Worm (Caenorhabditis elegans): ENCODE data around the gene srbc-49.

Gene srbc-49

DNA sequence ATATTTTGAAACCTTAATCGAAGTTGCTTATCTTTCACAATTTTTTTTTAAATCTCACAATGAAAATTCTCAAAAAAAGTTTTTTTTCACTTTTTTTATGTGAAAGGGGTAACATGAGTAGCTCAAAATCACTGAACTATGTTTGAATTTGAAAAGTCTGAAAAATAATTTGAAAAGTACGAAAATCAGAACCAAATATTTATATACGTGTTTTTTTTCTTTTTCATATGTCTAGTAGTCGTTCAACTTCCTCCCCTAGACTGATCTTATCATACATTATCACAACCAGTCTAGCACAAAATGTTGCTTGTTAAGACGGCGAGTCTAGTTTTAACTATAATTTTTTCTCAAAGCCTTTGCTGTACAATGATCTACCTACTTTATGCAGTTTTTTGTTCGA is at the start of gene srbc-49:
Gene srbc-49 (plus strand): TSS at position 301 of the 400 bp plus-strand sequence.
- TF ChIP-seq F10B5.3 (tag; optimal IDR thresholded peaks at IDR 0.05) (no peak), daf-19 (GFP tag; conservative IDR thresholded peaks at IDR 0.05) (no peak), D1046.2 (GFP tag; IDR thresholded peaks at IDR 0.05) (no peak), gei-8 (GFP tag; optimal IDR thresholded peaks at IDR 0.05) (no peak), dmd-9 (GFP tag; IDR thresholded peaks at IDR 0.05) (no peak), zip-11 (GFP tag; IDR thresholded peaks at IDR 0.05) (no peak), php-3 (GFP tag; IDR thresholded peaks at IDR 0.05) (no peak), ceh-32 (tag; optimal IDR thresholded peaks at IDR 0.05; ENCODE audit: poor library complexity) (no peak), F44E2.7 (GFP tag; IDR thresholded peaks at IDR 0.05) (no peak), ZK546.5 (tag; optimal IDR thresholded peaks at IDR 0.05) (no peak), F49E8.2 (tag; optimal IDR thresholded peaks at IDR 0.05; ENCODE audit: borderline replicate concordance) (no peak), snpc-4 (tag; optimal IDR thresholded peaks at IDR 0.05) (no peak), mes-2 (tag; optimal IDR thresholded peaks at IDR 0.05; ENCODE audit: poor library complexity, severe bottlenecking) (no peak), jun-1 (tag; optimal IDR thresholded peaks at IDR 0.05) (no peak), fos-1 (tag; optimal IDR thresholded peaks at IDR 0.05) (no peak), mep-1 (tag; optimal IDR thresholded peaks at IDR 0.05) (no peak)

ce11 chrV:15773141-15773540 is 48.4 kb upstream of the srbc-49 start, which contains the start of gene nhr-60:
TSS of gene nhr-60 (minus strand) at chrV:15773241.
- TF ChIP-seq set-16 (GFP tag; IDR thresholded peaks at IDR 0.05) (no peak), skn-1 (tag; optimal IDR thresholded peaks at IDR 0.05) (no peak), R02D3.7 (tag; optimal IDR thresholded peaks at IDR 0.05) (no peak), ces-1 (GFP tag; optimal IDR thresholded peaks at IDR 0.05) (no peak), nhr-41 (GFP tag; IDR thresholded peaks at IDR 0.05) (no peak), F44E2.7 (GFP tag; IDR thresholded peaks at IDR 0.05) (no peak), tag-97 (GFP tag; IDR thresholded peaks at IDR 0.05) (no peak), lsy-2 (tag; optimal IDR thresholded peaks at IDR 0.05) (no peak), nhr-6 (tag; optimal IDR thresholded peaks at IDR 0.05) (no peak), zfp-3 (GFP tag; conservative IDR thresholded peaks at IDR 0.05) (no peak), gei-8 (GFP tag; optimal IDR thresholded peaks at IDR 0.05) (no peak), pha-4 (GFP tag; IDR thresholded peaks at IDR 0.05) (no peak), pha-4 (tag; optimal IDR thresholded peaks at IDR 0.05) (no peak), aly-2 (tag; optimal IDR thresholded peaks at IDR 0.05) (no peak), spr-1 (tag; optimal IDR thresholded peaks at IDR 0.05) (no peak), snpc-1.2 (GFP tag; IDR thresholded peaks at IDR 0.05) (no peak), ama-1 (optimal IDR thresholded peaks at IDR 0.05) (no peak), nhr-11 (tag; optimal IDR thresholded peaks at IDR 0.05) (no peak), T26A8.4 (GFP tag; IDR thresholded peaks at IDR 0.05) (no peak), dmd-9 (GFP tag; IDR thresholded peaks at IDR 0.05) (no peak)

DNA sequence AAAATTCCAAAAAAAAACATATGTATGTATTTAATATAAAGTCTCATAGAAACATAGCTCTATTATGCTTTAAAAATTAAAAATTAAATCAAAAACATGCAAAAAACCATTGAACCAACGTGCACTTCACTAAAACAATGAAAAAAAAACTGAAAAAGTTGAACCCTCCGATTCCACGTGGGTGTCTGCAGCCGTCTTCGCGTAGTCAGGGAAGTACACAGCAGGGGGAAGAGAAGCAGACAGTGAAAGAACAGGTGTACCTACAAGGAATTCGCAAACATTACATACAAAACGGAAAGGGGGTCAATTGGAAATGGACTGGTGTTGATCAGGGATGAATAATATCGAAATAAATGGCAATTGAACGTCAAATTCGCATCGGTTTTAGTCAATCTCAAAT is 47.6 kb upstream of the srbc-49 start:
- TF ChIP-seq Y105C5A.15 (GFP tag; IDR thresholded peaks at IDR 0.05) = no peak
- no peak for TF ChIP-seq T20F7.1 (GFP tag; optimal IDR thresholded peaks at IDR 0.05)
- peak; percentile 80 for TF ChIP-seq mxl-3 (GFP tag; optimal IDR thresholded peaks at IDR 0.05)
- peak; percentile 21 for TF ChIP-seq nhr-28 (tag; optimal IDR thresholded peaks at IDR 0.05)
- TF ChIP-seq ctbp-1 (GFP tag; IDR thresholded peaks at IDR 0.05) = no peak
- no peak for TF ChIP-seq D1046.2 (GFP tag; IDR thresholded peaks at IDR 0.05)
- TF ChIP-seq gei-8 (GFP tag; optimal IDR thresholded peaks at IDR 0.05) = no peak
- TF ChIP-seq mdl-1 (tag; optimal IDR thresholded peaks at IDR 0.05) = peak; percentile 16 to 53
- peak; percentile 46; the same call in 1 of the 2 replicates for TF ChIP-seq dmd-6 (GFP tag; IDR thresholded peaks at IDR 0.05)
- TF ChIP-seq nhr-76 (tag; optimal IDR thresholded peaks at IDR 0.05) = no peak
- TF ChIP-seq spr-3 (GFP tag; optimal IDR thresholded peaks at IDR 0.05) = no peak
- TF ChIP-seq rbr-2 (tag; optimal IDR thresholded peaks at IDR 0.05) = no peak
- TF ChIP-seq dpl-1 (GFP tag; optimal IDR thresholded peaks at IDR 0.05) = no peak
- TF ChIP-seq daf-16 (GFP tag; optimal IDR thresholded peaks at IDR 0.05) = no peak
- peak; percentile 55 for TF ChIP-seq daf-16 (tag; optimal IDR thresholded peaks at IDR 0.05)
- no peak for TF ChIP-seq fkh-10 (GFP tag; optimal IDR thresholded peaks at IDR 0.05)
- no peak for TF ChIP-seq unc-39 (tag; optimal IDR thresholded peaks at IDR 0.05)
- no peak for TF ChIP-seq lin-38 (GFP tag; IDR thresholded peaks at IDR 0.05)
- no peak for TF ChIP-seq Y5F2A.4 (GFP tag; optimal IDR thresholded peaks at IDR 0.05)
- TF ChIP-seq arid-1 (GFP tag; conservative IDR thresholded peaks at IDR 0.05) = no peak
- TF ChIP-seq F10B5.3 (tag; optimal IDR thresholded peaks at IDR 0.05) = no peak
- no peak for TF ChIP-seq lsy-2 (tag; optimal IDR thresholded peaks at IDR 0.05)
- no peak for TF ChIP-seq F37D6.2 (tag; optimal IDR thresholded peaks at IDR 0.05)
